Fruit fly (Drosophila melanogaster): ENCODE measurements around the gene CG1578.

- TF ChIP-seq CG17806 (tag; optimal IDR thresholded peaks at IDR 0.05): no peak
- TF ChIP-seq CG34367 (tag; optimal IDR thresholded peaks at IDR 0.05): no peak
- no peak for TF ChIP-seq Ets98B (GFP tag; IDR thresholded peaks at IDR 0.05)
Measured at dm6 chrX:11799931-11800330, 16.4 kb downstream of the CG1578 start.

All from whole organism, pupa.